Worm (Caenorhabditis elegans): ENCODE data around the gene str-168.

- TF ChIP-seq unc-39 (tag; optimal IDR thresholded peaks at IDR 0.05) (no peak), ztf-11 (tag; optimal IDR thresholded peaks at IDR 0.05) (no peak), ama-1 (optimal IDR thresholded peaks at IDR 0.05) (no peak), snpc-4 (tag; optimal IDR thresholded peaks at IDR 0.05) (no peak), ceh-28 (tag; optimal IDR thresholded peaks at IDR 0.05) (no peak), lin-39 (tag; optimal IDR thresholded peaks at IDR 0.05) (no peak), elt-2 (tag; optimal IDR thresholded peaks at IDR 0.05) (no peak), ZK546.5 (tag; optimal IDR thresholded peaks at IDR 0.05) (no peak), ceh-16 (tag; optimal IDR thresholded peaks at IDR 0.05) (no peak), nhr-25 (tag; optimal IDR thresholded peaks at IDR 0.05) (no peak), ceh-82 (tag; optimal IDR thresholded peaks at IDR 0.05) (no peak), nhr-12 (tag; optimal IDR thresholded peaks at IDR 0.05) (no peak), skn-1 (tag; optimal IDR thresholded peaks at IDR 0.05) (no peak)
Observed at ce11 chrIV:4963834-4964233, 25.1 kb downstream of the str-168 start, which contains the start of gene txt-3.

All from whole organism, L3 larva.